Fruit fly (Drosophila melanogaster): Measurements from ENCODE around the gene CG43923.
"Not testable (repeated sequence)": the region's sequence is repeated elsewhere in the genome, so short reads cannot be mapped to it uniquely, and the experiment has no call there.

- not testable (repeated sequence) for TF ChIP-seq CG8632 (GFP tag; optimal IDR thresholded peaks at IDR 0.05); Hr38 (GFP tag; optimal IDR thresholded peaks at IDR 0.05); CG4318 (GFP tag; optimal IDR thresholded peaks at IDR 0.05); CG8319 (GFP tag; optimal IDR thresholded peaks at IDR 0.05); CG10669 (GFP tag; optimal IDR thresholded peaks at IDR 0.05); CG3919 (GFP tag; optimal IDR thresholded peaks at IDR 0.05); lz (GFP tag; optimal IDR thresholded peaks at IDR 0.05); dac (GFP tag; optimal IDR thresholded peaks at IDR 0.05); Sox14 (GFP tag; optimal IDR thresholded peaks at IDR 0.05); CG8119 (GFP tag; IDR thresholded peaks at IDR 0.05); CG3032 (tag; optimal IDR thresholded peaks at IDR 0.05); Eip75B (GFP tag; optimal IDR thresholded peaks at IDR 0.05); CG6854 (GFP tag; optimal IDR thresholded peaks at IDR 0.05); Blimp-1 (GFP tag; optimal IDR thresholded peaks at IDR 0.05)
Measured at dm6 chr2L:15694371-15694770, 18.5 kb upstream of the CG43923 start, which contains the start of gene CG44140.

Measured in whole organism, prepupa.